Worm (Caenorhabditis elegans) whole organism, L3 larva: ENCODE results near the gene F35A5.8.
A peak's percentile ranks its signal among the peaks of the same experiment; 100 is the strongest.

Experiments used
- aly-2 ChIP-seq: fragments of 150-350 bp; optimal IDR thresholded peaks from 2 replicates; lab custom pipeline; 2014; ENCODE audit warnings: missing biosample characterization, missing genetic modification characterization
- ama-1 ChIP-seq: fragments of 150-350 bp; optimal IDR thresholded peaks from 2 replicates; lab custom pipeline; 2018
- ceh-16 ChIP-seq: sonication (generic microtip); optimal IDR thresholded peaks from 2 replicates; lab custom pipeline; 2017; ENCODE audit warnings: missing biosample characterization, missing genetic modification characterization
- ceh-28 ChIP-seq: fragments of 150-350 bp; optimal IDR thresholded peaks from 2 replicates; lab custom pipeline; 2014; ENCODE audit warnings: missing biosample characterization, missing genetic modification reagents, missing genetic modification characterization
- ceh-82 ChIP-seq: fragments of 150-350 bp; optimal IDR thresholded peaks from 2 replicates; lab custom pipeline; 2014; ENCODE audit warnings: missing biosample characterization, missing genetic modification characterization
- ceh-9 ChIP-seq: sonication (generic microtip); optimal IDR thresholded peaks from 2 replicates; lab custom pipeline; 2018; ENCODE audit warnings: missing biosample characterization, missing genetic modification characterization
- daf-12 ChIP-seq: fragments of 150-350 bp; optimal IDR thresholded peaks from 2 replicates; lab custom pipeline; 2014; ENCODE audit warnings: missing biosample characterization, missing genetic modification reagents, missing genetic modification characterization
- egl-27 ChIP-seq: sonication (generic microtip); optimal IDR thresholded peaks from 4 replicates; lab custom pipeline; 2017; ENCODE audit warnings: missing biosample characterization, missing genetic modification reagents, missing genetic modification characterization
- egl-5 ChIP-seq: fragments of 150-350 bp; optimal IDR thresholded peaks from 2 replicates; lab custom pipeline; 2017; ENCODE audit warnings: missing biosample characterization, missing genetic modification reagents, missing genetic modification characterization, inconsistent platforms
- elt-1 ChIP-seq: fragments of 150-350 bp; optimal IDR thresholded peaks from 2 replicates; lab custom pipeline; 2014; ENCODE audit warnings: missing biosample characterization, missing genetic modification characterization
- elt-2 ChIP-seq: sonication (generic microtip); optimal IDR thresholded peaks from 2 replicates; lab custom pipeline; 2016; ENCODE audit warnings: missing genetic modification reagents, mild to moderate bottlenecking, missing genetic modification characterization, missing compliant biosample characterization
- fkh-10 ChIP-seq: sonication (generic microtip); optimal IDR thresholded peaks from 2 replicates; lab custom pipeline; 2017; ENCODE audit warnings: missing biosample characterization, missing genetic modification reagents, missing genetic modification characterization
- hmg-11 ChIP-seq: sonication (generic microtip); optimal IDR thresholded peaks from 2 replicates; lab custom pipeline; 2016; ENCODE audit warnings: missing genetic modification characterization, missing compliant biosample characterization
- jun-1 ChIP-seq: fragments of 150-350 bp; optimal IDR thresholded peaks from 2 replicates; lab custom pipeline; 2014; ENCODE audit warnings: missing biosample characterization, missing genetic modification reagents, missing genetic modification characterization
- lin-15B ChIP-seq: fragments of 150-350 bp; optimal IDR thresholded peaks from 2 replicates; lab custom pipeline; 2014; ENCODE audit warnings: missing biosample characterization, missing genetic modification characterization
- lin-39 ChIP-seq: fragments of 150-350 bp; optimal IDR thresholded peaks from 2 replicates; lab custom pipeline; 2018; ENCODE audit warnings: missing biosample characterization, missing genetic modification reagents, missing genetic modification characterization
- lsy-12 ChIP-seq: sonication (generic microtip); optimal IDR thresholded peaks from 2 replicates; lab custom pipeline; 2016; ENCODE audit warnings: mild to moderate bottlenecking, missing genetic modification characterization, missing compliant biosample characterization
- mdl-1 ChIP-seq: fragments of 150-350 bp; optimal IDR thresholded peaks from 2 replicates; lab custom pipeline; 2014; ENCODE audit warnings: missing biosample characterization, missing genetic modification characterization
- nfya-1 ChIP-seq: sonication (generic microtip); optimal IDR thresholded peaks from 2 replicates; lab custom pipeline; 2017; ENCODE audit warnings: missing genetic modification characterization, mild to moderate bottlenecking, missing compliant biosample characterization, antibody characterized with exemption, moderate library complexity; ENCODE audit not compliant: insufficient read depth
- nhr-11 ChIP-seq: fragments of 150-350 bp; optimal IDR thresholded peaks from 2 replicates; lab custom pipeline; 2014; ENCODE audit warnings: missing biosample characterization, missing genetic modification characterization
- nhr-12 ChIP-seq: fragments of 150-350 bp; optimal IDR thresholded peaks from 2 replicates; lab custom pipeline; 2014; ENCODE audit warnings: missing biosample characterization, missing genetic modification characterization
- nhr-237 ChIP-seq: fragments of 150-350 bp; optimal IDR thresholded peaks from 2 replicates; lab custom pipeline; 2014; ENCODE audit warnings: missing biosample characterization, missing genetic modification characterization
- nhr-25 ChIP-seq: sonication (generic microtip); optimal IDR thresholded peaks from 2 replicates; lab custom pipeline; 2017; ENCODE audit warnings: missing biosample characterization, missing genetic modification characterization
- nhr-43 ChIP-seq: sonication (generic microtip); optimal IDR thresholded peaks from 2 replicates; lab custom pipeline; 2016; ENCODE audit warnings: mild to moderate bottlenecking, missing genetic modification characterization, missing compliant biosample characterization; ENCODE audit not compliant: poor library complexity, severe bottlenecking
- nhr-76 ChIP-seq: fragments of 150-350 bp; sonication (generic microtip); optimal IDR thresholded peaks from 5 replicates; lab custom pipeline; 2014; ENCODE audit warnings: missing biosample characterization, missing genetic modification characterization
- nhr-77 ChIP-seq: fragments of 150-350 bp; optimal IDR thresholded peaks from 2 replicates; lab custom pipeline; 2014; ENCODE audit warnings: missing biosample characterization, missing genetic modification characterization
- pha-4 ChIP-seq: fragments of 150-350 bp; optimal IDR thresholded peaks from 2 replicates; lab custom pipeline; 2014; ENCODE audit warnings: missing biosample characterization, missing genetic modification reagents, missing genetic modification characterization
- pqm-1 ChIP-seq: fragments of 150-350 bp; optimal IDR thresholded peaks from 2 replicates; lab custom pipeline; 2017; ENCODE audit warnings: missing biosample characterization, missing genetic modification characterization, inconsistent platforms
- skn-1 ChIP-seq: fragments of 150-350 bp; optimal IDR thresholded peaks from 2 replicates; lab custom pipeline; 2014; ENCODE audit warnings: missing biosample characterization, missing genetic modification characterization
- ztf-11 ChIP-seq: fragments of 150-350 bp; optimal IDR thresholded peaks from 2 replicates; lab custom pipeline; 2014; ENCODE audit warnings: missing biosample characterization, missing genetic modification characterization

F35A5.8 gene

DNA sequence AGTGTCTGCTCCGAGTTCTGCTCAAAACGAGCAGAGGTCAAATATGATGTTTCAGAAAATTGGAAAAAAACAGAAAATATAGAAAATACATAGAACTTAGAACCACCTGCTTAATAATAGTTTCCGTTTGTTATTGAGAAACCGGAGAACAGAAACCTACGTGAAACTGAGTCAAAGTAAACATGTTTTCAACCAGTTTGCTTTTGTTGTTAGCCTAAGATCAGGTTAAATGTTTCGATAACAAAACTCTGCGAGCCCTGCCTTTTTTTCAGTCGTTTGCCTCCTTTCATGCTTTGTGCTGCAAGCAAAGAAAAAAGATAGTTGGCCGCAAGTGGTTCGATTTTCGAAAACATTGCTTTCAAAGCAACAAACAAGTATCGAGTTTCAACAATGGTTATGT is 27.6 kb upstream of the F35A5.8 start:
- peak; percentile 14 for TF ChIP-seq elt-2 (tag; lab: Kevin White, UChicago)
- no peak for TF ChIP-seq hmg-11 (tag; lab: Kevin White, UChicago)
- TF ChIP-seq pha-4 (tag; lab: Kevin White, UChicago) = peak; percentile 45

DNA sequence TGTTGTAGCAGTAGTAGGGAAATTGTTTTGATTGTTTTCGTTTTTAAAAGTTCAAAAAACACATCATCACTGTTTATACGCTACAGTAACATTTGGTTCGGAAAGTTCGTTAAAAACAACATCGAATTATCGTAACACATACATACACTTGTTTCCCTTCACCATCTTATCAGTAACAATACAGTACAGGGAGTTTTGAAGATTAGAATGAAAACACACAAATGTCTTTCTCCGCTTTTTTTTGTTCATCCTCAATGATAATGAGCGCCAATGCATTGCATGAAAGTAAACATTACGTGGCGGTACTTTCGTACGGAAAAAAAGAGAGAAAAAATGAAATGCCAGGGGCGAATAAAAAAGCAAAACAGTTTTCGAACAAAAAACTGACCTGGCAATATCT is 26.3 kb upstream of the F35A5.8 start:
- peak; percentile 81 for TF ChIP-seq jun-1
- TF ChIP-seq elt-2 (tag; lab: Kevin White, UChicago) = peak; percentile 98
- no peak for TF ChIP-seq ama-1 (lab: Kevin White, UChicago)
- peak; percentile 39 for TF ChIP-seq skn-1 (tag; lab: Kevin White, UChicago)
- peak; percentile 98 for TF ChIP-seq pqm-1 (tag; lab: Kevin White, UChicago)
- no peak for TF ChIP-seq egl-5 (tag; lab: Kevin White, UChicago)
- TF ChIP-seq pha-4 (tag; lab: Kevin White, UChicago) = peak; percentile 83
- peak; percentile 37 for TF ChIP-seq egl-27

DNA sequence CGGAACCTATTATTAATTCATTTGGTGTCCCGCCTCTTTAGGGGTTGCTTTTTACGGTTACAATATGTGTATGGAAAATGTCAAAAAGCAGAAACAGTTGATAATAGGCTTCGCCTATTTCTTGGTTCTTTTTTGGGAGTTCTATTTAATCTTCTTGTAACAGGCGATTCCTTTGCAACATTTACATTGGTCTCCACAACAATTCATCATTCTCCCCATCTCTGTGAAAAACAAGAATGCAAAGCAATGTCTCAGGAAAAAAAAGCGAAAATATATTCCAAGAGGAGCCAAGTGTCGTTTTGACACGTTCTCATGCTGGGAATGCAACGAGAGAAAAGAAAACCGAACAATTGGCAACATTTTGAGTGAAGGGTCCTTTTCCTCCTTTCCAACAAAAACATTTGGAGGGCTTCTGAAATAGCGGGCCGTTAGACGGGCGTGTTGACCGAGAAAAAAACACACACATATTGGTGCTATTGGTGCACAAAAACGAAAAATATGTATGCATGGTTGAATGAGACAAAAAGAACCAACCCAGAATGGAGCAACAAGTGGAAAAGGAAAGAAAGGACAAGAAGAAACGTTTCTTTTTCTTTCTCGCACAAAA is 25.4 kb upstream of the F35A5.8 start:
- TF ChIP-seq nhr-77 (tag; lab: Kevin White, UChicago) (no peak), nhr-12 (tag; lab: Kevin White, UChicago) (no peak), lin-39 (peak; percentile 33), lsy-12 (tag; lab: Kevin White, UChicago) (no peak), ceh-82 (tag; lab: Kevin White, UChicago) (no peak), ztf-11 (no peak)

DNA sequence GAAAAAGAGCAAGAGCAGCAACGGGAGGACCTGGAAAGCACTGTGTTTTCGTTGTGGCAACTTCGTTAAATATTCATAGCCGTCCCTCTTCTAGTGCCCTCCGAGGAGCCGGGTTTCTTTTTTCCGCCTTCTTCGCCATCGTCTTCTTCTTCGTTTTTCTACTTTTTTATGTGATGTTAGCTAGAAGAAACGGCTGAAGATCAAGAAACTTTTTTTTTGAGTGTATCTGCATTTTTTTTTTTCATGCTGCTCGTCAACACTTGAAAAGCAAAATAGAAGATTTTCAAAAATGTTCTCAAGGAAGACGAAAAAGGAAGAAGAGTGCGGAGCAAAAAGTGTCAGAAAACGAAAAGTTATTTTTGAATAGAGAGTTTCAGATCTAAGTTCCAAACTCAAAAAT is 24.0 kb upstream of the F35A5.8 start:
- TF ChIP-seq ceh-28 (tag; lab: Kevin White, UChicago) (no peak), fkh-10 (GFP tag; lab: Kevin White, UChicago) (peak; percentile 59), nhr-237 (no peak), hmg-11 (tag; lab: Kevin White, UChicago) (peak; percentile 23), mdl-1 (no peak), nhr-76 (tag; lab: Kevin White, UChicago) (no peak), nhr-43 (no peak), daf-12 (tag; lab: Kevin White, UChicago) (no peak), elt-1 (no peak), pqm-1 (tag; lab: Kevin White, UChicago) (no peak)

DNA sequence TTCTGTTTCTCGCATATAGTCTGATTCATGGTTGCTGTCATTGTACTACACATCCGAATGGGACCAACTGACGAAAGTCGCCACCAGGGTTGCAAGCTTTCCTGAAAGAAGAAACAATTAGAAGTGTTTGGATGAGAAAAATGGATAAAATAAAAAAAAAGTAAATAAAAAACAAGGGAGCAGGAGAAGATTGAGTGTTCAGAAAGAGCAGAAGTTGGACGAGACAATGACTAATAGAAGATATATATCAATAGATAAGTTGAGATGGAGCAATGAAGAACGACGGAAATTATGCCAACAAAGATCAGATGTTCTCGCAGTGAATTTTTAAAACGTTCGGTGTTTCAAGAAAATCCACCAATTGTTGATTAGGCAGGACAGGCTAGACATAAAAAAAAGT is 23.6 kb upstream of the F35A5.8 start, which contains the start of gene fkh-9:
Gene fkh-9 (minus strand): TSS at position 101 of the 400 bp plus-strand sequence.
- TF ChIP-seq nhr-76 (tag; lab: Kevin White, UChicago) = no peak
- no peak for TF ChIP-seq elt-1
- TF ChIP-seq ceh-28 (tag; lab: Kevin White, UChicago) = no peak
- no peak for TF ChIP-seq nhr-25 (tag; lab: Kevin White, UChicago)
- no peak for TF ChIP-seq nhr-43
- no peak for TF ChIP-seq nhr-11 (tag; lab: Kevin White, UChicago)
- no peak for TF ChIP-seq ceh-82 (tag; lab: Kevin White, UChicago)
- no peak for TF ChIP-seq lin-15B (tag; lab: Kevin White, UChicago)
- no peak for TF ChIP-seq ceh-9 (tag; lab: Kevin White, UChicago)
- no peak for TF ChIP-seq aly-2 (tag; lab: Kevin White, UChicago)
- TF ChIP-seq pha-4 (tag; lab: Kevin White, UChicago) = no peak
- TF ChIP-seq nfya-1 (tag; lab: Kevin White, UChicago) = no peak
- TF ChIP-seq ama-1 (lab: Kevin White, UChicago) = no peak
- no peak for TF ChIP-seq nhr-237
- no peak for TF ChIP-seq egl-27
- TF ChIP-seq ceh-16 (tag; lab: Kevin White, UChicago) = no peak
- TF ChIP-seq, all 47 proteins: peak for 0

DNA sequence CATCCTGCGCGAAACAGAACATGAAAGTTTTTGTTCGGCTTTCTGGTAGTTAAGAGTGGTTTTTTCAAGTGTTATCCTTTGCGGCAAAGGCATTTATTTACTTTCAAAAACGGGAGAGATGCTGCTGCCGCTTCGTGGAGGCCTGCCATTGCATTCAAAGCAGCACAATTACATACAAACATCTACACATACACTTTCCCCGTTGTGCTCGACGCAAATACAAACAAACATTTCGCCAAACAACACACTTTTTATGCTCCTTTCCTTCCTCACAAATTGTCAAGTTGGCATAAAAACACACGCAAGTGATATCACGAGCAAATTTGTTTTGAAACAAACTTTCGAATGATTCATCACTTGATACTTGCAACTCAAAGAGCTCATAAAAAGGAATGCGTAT is 22.9 kb upstream of the F35A5.8 start:
- TF ChIP-seq egl-5 (tag; lab: Kevin White, UChicago) = no peak
- peak; percentile 44 for TF ChIP-seq elt-2 (tag; lab: Kevin White, UChicago)
- no peak for TF ChIP-seq skn-1 (tag; lab: Kevin White, UChicago)
- TF ChIP-seq nfya-1 (tag; lab: Kevin White, UChicago) = peak; percentile 9
- peak; percentile 94 for TF ChIP-seq pha-4 (tag; lab: Kevin White, UChicago)
